Fruit fly (Drosophila melanogaster): ENCODE results near the gene CG33635.
A peak's percentile ranks its signal among the peaks of the same experiment; 100 is the strongest.

Gene CG33635

dm6 chr2L:155994-156393 is 2.5 kb downstream of the CG33635 start, which contains the start of gene CG3436 (continued):
- TF ChIP-seq CG2120 (GFP tag; optimal IDR thresholded peaks at IDR 0.05) (peak; percentile 12), phol (tag; optimal IDR thresholded peaks at IDR 0.05) (peak; percentile 52), Mes4 (GFP tag; optimal IDR thresholded peaks at IDR 0.05) (no peak), fd3F (GFP tag; optimal IDR thresholded peaks at IDR 0.05) (no peak), ase (GFP tag; IDR thresholded peaks at IDR 0.05) (no peak), CG9817 (tag; optimal IDR thresholded peaks at IDR 0.05) (peak; percentile 17), tna (GFP tag; IDR thresholded peaks at IDR 0.05; ENCODE audit: partially characterized antibody) (no peak), CG13894 (tag; optimal IDR thresholded peaks at IDR 0.05) (peak; percentile 38), ken (GFP tag; IDR thresholded peaks at IDR 0.05) (no peak), CG12769 (tag; optimal IDR thresholded peaks at IDR 0.05) (no peak), YL-1 (GFP tag; optimal IDR thresholded peaks at IDR 0.05) (peak; percentile 62), CG3163 (GFP tag; optimal IDR thresholded peaks at IDR 0.05) (no peak), CTCF (GFP tag; optimal IDR thresholded peaks at IDR 0.05) (no peak), HLHmδ (GFP tag; optimal IDR thresholded peaks at IDR 0.05) (no peak), pb (GFP tag; optimal IDR thresholded peaks at IDR 0.05) (no peak), CG15514 (GFP tag; optimal IDR thresholded peaks at IDR 0.05) (peak; percentile 73), Kr (GFP tag; optimal IDR thresholded peaks at IDR 0.05) (no peak), lilli (GFP tag; optimal IDR thresholded peaks at IDR 0.05) (peak; percentile 12), rib (GFP tag; IDR thresholded peaks at IDR 0.05) (no peak), CG12236 (GFP tag; optimal IDR thresholded peaks at IDR 0.05) (no peak), CG16863 (GFP tag; optimal IDR thresholded peaks at IDR 0.05) (no peak), CG8359 (GFP tag; optimal IDR thresholded peaks at IDR 0.05; ENCODE audit: borderline replicate concordance) (no peak), so (GFP tag; IDR thresholded peaks at IDR 0.05) (no peak), gro (GFP tag; optimal IDR thresholded peaks at IDR 0.05) (peak; percentile 38), Opbp (GFP tag; IDR thresholded peaks at IDR 0.05; ENCODE audit: partially characterized antibody) (no peak), CG5953 (GFP tag; IDR thresholded peaks at IDR 0.05) (no peak), CG11696 (GFP tag; IDR thresholded peaks at IDR 0.05) (no peak), trh (GFP tag; optimal IDR thresholded peaks at IDR 0.05) (no peak), tio (GFP tag; optimal IDR thresholded peaks at IDR 0.05) (no peak), crol (GFP tag; IDR thresholded peaks at IDR 0.05) (no peak), CG7372 (GFP tag; IDR thresholded peaks at IDR 0.05) (no peak), Doc3 (GFP tag; IDR thresholded peaks at IDR 0.05; ENCODE audit: partially characterized antibody) (no peak), nmo (GFP tag; optimal IDR thresholded peaks at IDR 0.05) (peak; percentile 56), sd (tag; optimal IDR thresholded peaks at IDR 0.05) (peak; percentile 49), CG14667 (GFP tag; IDR thresholded peaks at IDR 0.05) (no peak), NC2β (GFP tag; optimal IDR thresholded peaks at IDR 0.05) (peak; percentile 12), insv (GFP tag; optimal IDR thresholded peaks at IDR 0.05) (peak in 1 of 2 experiments; percentile 4), Ssrp (tag; optimal IDR thresholded peaks at IDR 0.05) (peak; percentile 6), zen2 (GFP tag; IDR thresholded peaks at IDR 0.05; ENCODE audit: partially characterized antibody) (no peak), chn (GFP tag; optimal IDR thresholded peaks at IDR 0.05) (no peak), CG17829 (tag; optimal IDR thresholded peaks at IDR 0.05) (peak; percentile 15), jing (GFP tag; optimal IDR thresholded peaks at IDR 0.05) (no peak), Ets65A (GFP tag) (peak; percentile 91), CG4617 (GFP tag; optimal IDR thresholded peaks at IDR 0.05; ENCODE audit: borderline replicate concordance) (peak; percentile 96), CG42726 (GFP tag; IDR thresholded peaks at IDR 0.05; ENCODE audit: partially characterized antibody) (no peak), mld (GFP tag; IDR thresholded peaks at IDR 0.05; ENCODE audit: partially characterized antibody) (no peak), CG11398 (GFP tag; optimal IDR thresholded peaks at IDR 0.05) (no peak), lbe (GFP tag; optimal IDR thresholded peaks at IDR 0.05) (peak; percentile 11), CG3726 (GFP tag; IDR thresholded peaks at IDR 0.05) (no peak), CG30431 (GFP tag; optimal IDR thresholded peaks at IDR 0.05) (no peak), CG4424 (GFP tag; optimal IDR thresholded peaks at IDR 0.05) (no peak), wdn (GFP tag; IDR thresholded peaks at IDR 0.05) (no peak)
